Worm (Caenorhabditis elegans): ENCODE measurements around the gene F32D8.11.

- TF ChIP-seq daf-8 (GFP tag; IDR thresholded peaks at IDR 0.05) (no peak), ceh-82 (tag; optimal IDR thresholded peaks at IDR 0.05) (no peak)
Observed at ce11 chrV:10932411-10932810, 43.5 kb upstream of the F32D8.11 start, which contains the start of gene F58B4.5.
